Fruit fly (Drosophila melanogaster) whole organism, embryonic: ENCODE measurements around the gene Pex10.

Experiments used
- CG10147 ChIP-seq: fragments of 200-800 bp; sonication (Bioruptor generic); optimal IDR thresholded peaks from 2 replicates; lab custom pipeline; 2019; ENCODE audit warnings: missing biosample characterization, mild to moderate bottlenecking, missing genetic modification characterization, moderate library complexity
- CG10654 ChIP-seq: fragments of 200-800 bp; sonication (Bioruptor generic); optimal IDR thresholded peaks from 2 replicates; lab custom pipeline; 2016; ENCODE audit warnings: missing biosample characterization, missing genetic modification characterization
- CG10979 ChIP-seq: fragments of 200-800 bp; sonication (Bioruptor generic); optimal IDR thresholded peaks from 2 replicates; lab custom pipeline; 2018; ENCODE audit warnings: missing biosample characterization, mild to moderate bottlenecking, missing genetic modification characterization, moderate library complexity
- CG13424 ChIP-seq: fragments of 200-800 bp; sonication (Bioruptor generic); optimal IDR thresholded peaks from 2 replicates; lab custom pipeline; 2019; ENCODE audit warnings: missing biosample characterization, mild to moderate bottlenecking, missing genetic modification characterization, moderate library complexity
- CG14710 ChIP-seq: fragments of 200-800 bp; sonication (Bioruptor generic); optimal IDR thresholded peaks from 3 replicates; lab custom pipeline; 2019; ENCODE audit warnings: missing biosample characterization, mild to moderate bottlenecking, missing genetic modification characterization, moderate library complexity
- CG16779 ChIP-seq: fragments of 200-800 bp; sonication (Bioruptor generic); IDR thresholded peaks from 2 replicates; pipeline ENCODE4 v1.3.6; 2022; ENCODE audit warnings: missing biosample characterization, missing genetic modification characterization
- CG16863 ChIP-seq: fragments of 200-800 bp; sonication (Bioruptor generic); optimal IDR thresholded peaks from 3 replicates; lab custom pipeline; 2016; ENCODE audit warnings: missing biosample characterization, missing genetic modification characterization
- CG17359 ChIP-seq: fragments of 200-800 bp; sonication (Bioruptor generic); optimal IDR thresholded peaks from 3 replicates; lab custom pipeline; 2018; ENCODE audit warnings: missing biosample characterization, mild to moderate bottlenecking, missing genetic modification characterization, moderate library complexity
- CG18262 ChIP-seq: fragments of 200-800 bp; optimal IDR thresholded peaks from 3 replicates; lab custom pipeline; 2019; ENCODE audit warnings: missing biosample characterization, mild to moderate bottlenecking, missing genetic modification characterization, moderate library complexity
- CG2120 ChIP-seq: fragments of 200-800 bp; sonication (Bioruptor generic); optimal IDR thresholded peaks from 3 replicates; lab custom pipeline; 2016; ENCODE audit warnings: missing biosample characterization, missing genetic modification characterization
- CG33557 ChIP-seq: fragments of 200-800 bp; sonication (Bioruptor generic); optimal IDR thresholded peaks from 2 replicates; lab custom pipeline; 2019; ENCODE audit warnings: missing biosample characterization, mild to moderate bottlenecking, missing genetic modification characterization, moderate library complexity
- CG4282 ChIP-seq: fragments of 200-800 bp; sonication (Bioruptor generic); optimal IDR thresholded peaks from 2 replicates; lab custom pipeline; 2016; ENCODE audit warnings: missing biosample characterization, missing genetic modification characterization
- CG4328 ChIP-seq: fragments of 200-800 bp; sonication (Bioruptor generic); optimal IDR thresholded peaks from 3 replicates; lab custom pipeline; 2017; ENCODE audit warnings: missing biosample characterization, missing genetic modification reagents, missing genetic modification characterization
- CG4360 ChIP-seq: fragments of 200-800 bp; sonication (Bioruptor generic); IDR thresholded peaks from 2 replicates; pipeline ENCODE4 v1.3.6; 2022; ENCODE audit warnings: missing biosample characterization, missing genetic modification characterization
- CG4424 ChIP-seq: fragments of 200-800 bp; sonication (Bioruptor generic); optimal IDR thresholded peaks from 3 replicates; lab custom pipeline; 2016; ENCODE audit warnings: missing biosample characterization, missing genetic modification characterization
- CG4707 ChIP-seq: fragments of 200-800 bp; sonication (Bioruptor generic); optimal IDR thresholded peaks from 2 replicates; lab custom pipeline; 2018; ENCODE audit warnings: missing biosample characterization, mild to moderate bottlenecking, missing genetic modification characterization, moderate library complexity
- CG4820 ChIP-seq: fragments of 200-800 bp; sonication (Bioruptor generic); optimal IDR thresholded peaks from 3 replicates; lab custom pipeline; 2016; ENCODE audit warnings: missing biosample characterization, missing genetic modification characterization
- CG4854 ChIP-seq: fragments of 200-800 bp; sonication (Bioruptor generic); optimal IDR thresholded peaks from 2 replicates; lab custom pipeline; 2016; ENCODE audit warnings: missing biosample characterization, missing genetic modification characterization, inconsistent platforms
- CG6854 ChIP-seq: fragments of 200-800 bp; sonication (Bioruptor generic); optimal IDR thresholded peaks from 3 replicates; lab custom pipeline; 2017; ENCODE audit warnings: missing biosample characterization, mild to moderate bottlenecking, missing genetic modification characterization
- CTCF ChIP-seq: fragments of 200-800 bp; sonication (Bioruptor generic); optimal IDR thresholded peaks from 2 replicates; lab custom pipeline; 2017; ENCODE audit warnings: missing biosample characterization, mild to moderate bottlenecking, missing genetic modification characterization, moderate library complexity
- CoRest ChIP-seq: fragments of 200-800 bp; sonication (Bioruptor generic); optimal IDR thresholded peaks from 3 replicates; lab custom pipeline; 2018; ENCODE audit warnings: missing biosample characterization, mild to moderate bottlenecking, missing genetic modification characterization, moderate library complexity
- Fer1 ChIP-seq: fragments of 200-800 bp; sonication (Bioruptor generic); optimal IDR thresholded peaks from 2 replicates; lab custom pipeline; 2017; ENCODE audit warnings: missing biosample characterization, mild to moderate bottlenecking, missing genetic modification characterization
- Gug ChIP-seq: fragments of 200-800 bp; sonication (Bioruptor generic); IDR thresholded peaks from 4 replicates; pipeline ENCODE4 v1.3.6; 2022; ENCODE audit warnings: missing biosample characterization, missing genetic modification characterization
- Hr51 ChIP-seq, 2 experiments: fragments of 200-800 bp; sonication (Bioruptor generic); optimal IDR thresholded peaks; 2 replicates in 1 of 2; 3 replicates in 1 of 2; lab custom pipeline; 2016 to 2018; ENCODE audit warnings: missing biosample characterization in 2 of 2, missing genetic modification characterization in 2 of 2, mild to moderate bottlenecking in 1 of 2, moderate library complexity in 1 of 2
- Med ChIP-seq: fragments of 200-800 bp; sonication (Bioruptor generic); peaks from one replicate; lab custom pipeline; 2016; ENCODE audit warnings: missing biosample characterization, missing genetic modification characterization, mild to moderate bottlenecking, inconsistent platforms, moderate library complexity
- Nf-YA ChIP-seq: fragments of 200-800 bp; sonication (Bioruptor generic); IDR thresholded peaks from 2 replicates; pipeline ENCODE4 v1.3.6; 2022; ENCODE audit warnings: missing biosample characterization, missing genetic modification characterization
- Optix ChIP-seq: fragments of 200-800 bp; sonication (Bioruptor generic); IDR thresholded peaks from 3 replicates; pipeline ENCODE4 v1.3.6; 2022; ENCODE audit warnings: missing biosample characterization, missing genetic modification characterization
- PHDP ChIP-seq: fragments of 200-800 bp; sonication (Bioruptor generic); optimal IDR thresholded peaks from 3 replicates; lab custom pipeline; 2018; ENCODE audit warnings: missing biosample characterization, mild to moderate bottlenecking, missing genetic modification characterization, moderate library complexity
- Ptx1 ChIP-seq: fragments of 200-800 bp; sonication (Bioruptor generic); IDR thresholded peaks from 2 replicates; pipeline ENCODE4 v1.3.6; 2022; ENCODE audit warnings: missing biosample characterization, missing genetic modification characterization
- Six4 ChIP-seq: fragments of 200-800 bp; sonication (Bioruptor generic); optimal IDR thresholded peaks from 2 replicates; lab custom pipeline; 2016; ENCODE audit warnings: missing biosample characterization, missing genetic modification characterization
- Sox102F ChIP-seq: fragments of 200-800 bp; sonication (Bioruptor generic); optimal IDR thresholded peaks from 2 replicates; lab custom pipeline; 2018; ENCODE audit warnings: missing biosample characterization, mild to moderate bottlenecking, missing genetic modification characterization, moderate library complexity
- Spps ChIP-seq: fragments of 200-800 bp; sonication (Bioruptor generic); optimal IDR thresholded peaks from 2 replicates; lab custom pipeline; 2018; ENCODE audit warnings: missing biosample characterization, mild to moderate bottlenecking, missing genetic modification characterization
- Xbp1 ChIP-seq: fragments of 200-800 bp; sonication (Bioruptor generic); optimal IDR thresholded peaks from 3 replicates; lab custom pipeline; 2016; ENCODE audit warnings: missing biosample characterization, mild to moderate bottlenecking, missing genetic modification characterization
- ase ChIP-seq: fragments of 200-800 bp; sonication (Bioruptor generic); IDR thresholded peaks from 3 replicates; pipeline ENCODE4 v1.3.6; 2022; ENCODE audit warnings: missing biosample characterization, missing genetic modification characterization
- cato ChIP-seq: fragments of 200-800 bp; sonication (Bioruptor generic); optimal IDR thresholded peaks from 2 replicates; lab custom pipeline; 2016; ENCODE audit warnings: missing biosample characterization, missing genetic modification characterization, borderline replicate concordance
- cwo ChIP-seq: fragments of 200-800 bp; sonication (Bioruptor generic); optimal IDR thresholded peaks from 3 replicates; lab custom pipeline; 2017; ENCODE audit warnings: missing biosample characterization, missing genetic modification characterization, mild to moderate bottlenecking, moderate library complexity, missing genetic modification reagents
- dmrt99B ChIP-seq: fragments of 200-800 bp; sonication (Bioruptor generic); optimal IDR thresholded peaks from 2 replicates; lab custom pipeline; 2018; ENCODE audit warnings: missing biosample characterization, mild to moderate bottlenecking, missing genetic modification characterization, moderate library complexity
- eve ChIP-seq, 2 experiments: fragments of >200 bp; optimal IDR thresholded peaks; 2 replicates each; lab custom pipeline; 2017; ENCODE audit warnings: missing biosample characterization in 2 of 2, missing genetic modification characterization in 2 of 2
- fd3F ChIP-seq: fragments of 200-800 bp; sonication (Bioruptor generic); optimal IDR thresholded peaks from 2 replicates; lab custom pipeline; 2018; ENCODE audit warnings: missing biosample characterization, mild to moderate bottlenecking, missing genetic modification characterization, moderate library complexity
- grn ChIP-seq: fragments of 200-800 bp; sonication (Bioruptor generic); optimal IDR thresholded peaks from 3 replicates; lab custom pipeline; 2017; ENCODE audit warnings: missing biosample characterization, missing genetic modification characterization
- hkb ChIP-seq, 2 experiments: fragments of 200-800 bp in 1 of 2; fragments of >200 bp in 1 of 2; sonication (Bioruptor generic) in 1 of 2; IDR thresholded peaks in 1 of 2; optimal IDR thresholded peaks in 1 of 2; 2 replicates each; pipeline versions ENCODE4 v1.3.6 to Lab custom; 2017 to 2022; ENCODE audit warnings: missing biosample characterization in 1 of 2, missing genetic modification characterization in 1 of 2
- ind ChIP-seq: fragments of 200-800 bp; sonication (Bioruptor generic); optimal IDR thresholded peaks from 3 replicates; lab custom pipeline; 2016; ENCODE audit warnings: missing biosample characterization, missing genetic modification characterization
- jumu ChIP-seq: fragments of 200-800 bp; sonication (Bioruptor generic); optimal IDR thresholded peaks from 3 replicates; lab custom pipeline; 2016; ENCODE audit warnings: missing biosample characterization, missing genetic modification characterization
- luna ChIP-seq: fragments of 200-800 bp; sonication (Bioruptor generic); optimal IDR thresholded peaks from 2 replicates; lab custom pipeline; 2016; ENCODE audit warnings: missing biosample characterization, missing genetic modification characterization
- pita ChIP-seq: fragments of 200-800 bp; sonication (Bioruptor generic); optimal IDR thresholded peaks from 2 replicates; lab custom pipeline; 2017; ENCODE audit warnings: missing biosample characterization, mild to moderate bottlenecking, missing genetic modification characterization
- sens ChIP-seq: fragments of 200-800 bp; sonication (Bioruptor generic); peaks from one replicate; lab custom pipeline; 2016; ENCODE audit warnings: missing biosample characterization, missing genetic modification characterization
- sim ChIP-seq: fragments of 200-800 bp; sonication (Bioruptor generic); IDR thresholded peaks from 2 replicates; pipeline ENCODE4 v1.3.6; 2022; ENCODE audit warnings: missing biosample characterization, missing genetic modification characterization
- so ChIP-seq: fragments of 200-800 bp; sonication (Bioruptor generic); IDR thresholded peaks from 3 replicates; pipeline ENCODE4 v1.3.6; 2022; ENCODE audit warnings: missing biosample characterization, missing genetic modification characterization
- toy ChIP-seq: fragments of 200-800 bp; sonication (Bioruptor generic); IDR thresholded peaks from 2 replicates; pipeline ENCODE4 v1.3.6; 2022; ENCODE audit warnings: missing biosample characterization, missing genetic modification characterization
- zfh1 ChIP-seq: fragments of 200-800 bp; sonication (Bioruptor generic); IDR thresholded peaks from 3 replicates; pipeline ENCODE4 v1.3.6; 2022; ENCODE audit warnings: missing biosample characterization, missing genetic modification characterization

Gene Pex10

DNA sequence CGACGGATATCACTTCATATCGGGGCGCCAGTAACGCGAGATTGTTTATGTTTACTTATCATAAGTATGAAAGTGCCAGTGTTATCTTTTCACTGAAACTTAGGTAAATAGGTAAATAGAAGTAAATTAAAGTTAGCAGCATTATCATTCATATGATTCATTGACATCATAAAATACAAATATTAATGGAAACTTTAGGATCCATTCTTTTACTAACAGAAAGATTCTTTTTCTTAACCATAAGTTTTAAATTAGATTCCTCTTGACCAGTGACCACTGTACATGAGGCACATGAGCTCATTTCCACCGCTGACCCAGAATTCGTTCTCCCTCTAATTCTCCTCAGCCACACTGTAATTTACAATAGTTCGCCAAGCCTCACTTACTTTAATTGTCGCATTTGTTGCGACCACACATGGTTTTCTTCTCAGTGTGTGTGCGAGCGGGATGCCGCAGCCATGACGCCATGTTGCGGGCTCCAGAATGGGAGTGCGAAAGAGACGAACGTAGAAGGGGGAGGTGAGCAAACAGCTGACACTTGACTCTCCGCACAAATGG lies 20.4 kb downstream of the Pex10 start (continued):
- TF ChIP-seq CG10979 (tag; lab: Kevin White, UChicago) = peak; percentile 25
- peak; percentile 36; the same call in 1 of the 4 replicates for TF ChIP-seq Gug (GFP tag; lab: Robert Waterston, UW)
- peak; percentile 93 for TF ChIP-seq Med (GFP tag; lab: Kevin White, UChicago)
- TF ChIP-seq Hr51 (GFP tag; optimal IDR thresholded peaks at IDR 0.05; lab: Kevin White, UChicago) = peak in 1 of 2 experiments; percentile 43
- no peak for TF ChIP-seq hkb (optimal IDR thresholded peaks at IDR 0.05; lab: Kevin White, UChicago)
- peak; percentile 33; the same call in 1 of the 2 replicates for TF ChIP-seq hkb (GFP tag; IDR thresholded peaks at IDR 0.05; lab: Robert Waterston, UW)
- peak; percentile 50 for TF ChIP-seq PHDP (tag; lab: Kevin White, UChicago)
- TF ChIP-seq CG33557 (GFP tag; lab: Kevin White, UChicago) = peak; percentile 30
- TF ChIP-seq Spps = no peak
- peak; percentile 44 for TF ChIP-seq ind (GFP tag; lab: Kevin White, UChicago)
- TF ChIP-seq so (GFP tag; lab: Robert Waterston, UW) = 0 out of 3 replicates have a peak, but pooled peaks have one; percentile 6
- peak; percentile 28 for TF ChIP-seq CG6854 (GFP tag; lab: Kevin White, UChicago)
- peak; percentile 2 for TF ChIP-seq CG4328 (GFP tag; lab: Kevin White, UChicago)
- TF ChIP-seq CG16863 (GFP tag; lab: Kevin White, UChicago) = peak; percentile 26
- TF ChIP-seq CG10147 (GFP tag; lab: Kevin White, UChicago) = peak; percentile 1
- peak; percentile 7 for TF ChIP-seq CoRest (tag; lab: Kevin White, UChicago)
- TF ChIP-seq CG2120 (GFP tag; lab: Kevin White, UChicago) = peak; percentile 53
- peak; percentile 15 for TF ChIP-seq CG4854 (GFP tag; lab: Kevin White, UChicago)
- peak; percentile 23 for TF ChIP-seq jumu
- peak; percentile 5; the same call in 1 of the 2 replicates for TF ChIP-seq sim
- TF ChIP-seq CG16779 (GFP tag; lab: Robert Waterston, UW) = no peak
- no peak for TF ChIP-seq Optix (GFP tag; lab: Robert Waterston, UW)
- TF ChIP-seq Fer1 (GFP tag; lab: Kevin White, UChicago) = peak; percentile 49
- peak; percentile 34; the same call in 1 of the 2 replicates for TF ChIP-seq Ptx1
- peak; percentile 46 for TF ChIP-seq Six4 (GFP tag; lab: Kevin White, UChicago)
- peak; percentile 59 for TF ChIP-seq dmrt99B (tag; lab: Kevin White, UChicago)
- no peak for TF ChIP-seq luna (GFP tag; lab: Kevin White, UChicago)
- TF ChIP-seq CTCF = peak; percentile 47
- peak; percentile 8 for TF ChIP-seq CG14710
- peak; percentile 47 for TF ChIP-seq CG18262 (tag; lab: Kevin White, UChicago)
- TF ChIP-seq pita (GFP tag; lab: Kevin White, UChicago) = no peak
- TF ChIP-seq Nf-YA = peak; percentile 36; the same call in 1 of the 2 replicates
- TF ChIP-seq zfh1 = peak; percentile 54; the same call in 2 of the 3 replicates
- TF ChIP-seq CG4707 (GFP tag; lab: Kevin White, UChicago) = peak; percentile 7
- peak; percentile 58 for TF ChIP-seq CG17359 (tag; lab: Kevin White, UChicago)
- TF ChIP-seq sens (GFP tag; lab: Kevin White, UChicago) = peak; percentile 88
- TF ChIP-seq cwo (GFP tag; lab: Kevin White, UChicago) = peak; percentile 29
- TF ChIP-seq CG13424 (tag; lab: Kevin White, UChicago) = peak; percentile 33
- peak in 1 of 2 experiments; percentile 61 for TF ChIP-seq eve (GFP tag; optimal IDR thresholded peaks at IDR 0.05; lab: Kevin White, UChicago)
- peak; percentile 24 for TF ChIP-seq CG10654
- no peak for TF ChIP-seq CG4360
- TF ChIP-seq grn (GFP tag; lab: Kevin White, UChicago) = peak; percentile 23
- peak; percentile 37 for TF ChIP-seq CG4820 (GFP tag; lab: Kevin White, UChicago)
- no peak for TF ChIP-seq cato (GFP tag; lab: Kevin White, UChicago)
- TF ChIP-seq CG4424 (GFP tag; lab: Kevin White, UChicago) = peak; percentile 61
- TF ChIP-seq toy (GFP tag; lab: Robert Waterston, UW) = 0 out of 2 replicates have a peak, but pooled peaks have one; percentile 6
- no peak for TF ChIP-seq CG4282
- TF ChIP-seq Xbp1 (GFP tag; lab: Kevin White, UChicago) = peak; percentile 1
- peak; percentile 24; the same call in 1 of the 3 replicates for TF ChIP-seq ase (GFP tag; lab: Robert Waterston, UW)
- peak; percentile 46 for TF ChIP-seq Sox102F (GFP tag; lab: Kevin White, UChicago)
- peak; percentile 3 for TF ChIP-seq fd3F (GFP tag; lab: Kevin White, UChicago)
